Fruit fly (Drosophila melanogaster): ENCODE data around the gene ATPsynbetaL.

Gene ATPsynbetaL

DNA sequence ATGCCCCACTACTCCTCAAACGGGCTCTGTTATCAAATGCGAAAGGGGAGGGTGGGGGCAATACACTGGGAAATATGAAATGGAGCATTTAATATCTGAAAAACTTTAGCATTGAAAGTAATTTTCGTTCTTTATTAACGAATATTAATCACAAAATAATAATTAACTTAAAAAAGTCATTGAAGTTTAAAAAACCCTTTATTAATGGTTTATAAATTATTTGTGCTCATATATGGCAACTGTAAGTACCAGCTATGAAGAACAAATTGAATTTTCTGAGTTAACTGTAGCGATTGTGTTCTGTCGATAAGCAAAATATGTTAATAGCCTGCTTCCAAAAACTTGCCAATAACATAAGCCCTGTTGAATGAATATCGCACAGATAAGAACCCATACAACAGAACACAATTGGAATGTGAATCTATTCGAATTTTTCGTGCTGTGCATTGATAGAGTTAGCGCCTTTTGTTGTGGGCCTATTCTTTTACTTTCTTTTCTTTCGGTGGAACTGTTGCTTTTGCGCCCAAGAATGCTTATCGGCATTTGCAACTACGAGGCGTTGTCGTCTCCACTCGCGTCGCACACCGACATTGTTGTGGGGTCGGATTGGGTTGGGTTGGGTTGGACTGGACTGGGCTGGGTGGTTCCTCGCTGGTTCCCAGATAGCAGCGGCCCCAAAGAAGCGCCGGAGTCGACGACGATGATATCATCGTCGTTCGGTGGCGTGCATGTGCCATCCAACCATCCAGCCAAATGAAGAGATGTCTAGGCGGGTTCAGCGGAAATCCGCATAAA is 36.6 kb upstream of the ATPsynbetaL start:
- TF ChIP-seq insv (optimal IDR thresholded peaks at IDR 0.05) (no peak), Myc (optimal IDR thresholded peaks at IDR 0.05) (no peak), psq (optimal IDR thresholded peaks at IDR 0.05) (no peak), Sin3A (optimal IDR thresholded peaks at IDR 0.05) (no peak), h (optimal IDR thresholded peaks at IDR 0.05) (no peak), ttk (optimal IDR thresholded peaks at IDR 0.05) (no peak)

dm6 chr3L:16082251-16082650 is 15.4 kb upstream of the ATPsynbetaL start, which contains the start of gene CG33258:
Gene CG33258 (plus strand): TSS chr3L:16082551.
- TF ChIP-seq Myc (optimal IDR thresholded peaks at IDR 0.05) (no peak), h (optimal IDR thresholded peaks at IDR 0.05) (no peak), ttk (optimal IDR thresholded peaks at IDR 0.05) (no peak)

- TF ChIP-seq insv (optimal IDR thresholded peaks at IDR 0.05): no peak
- TF ChIP-seq psq (optimal IDR thresholded peaks at IDR 0.05): no peak
- TF ChIP-seq Myc (optimal IDR thresholded peaks at IDR 0.05): no peak
- TF ChIP-seq Sin3A (optimal IDR thresholded peaks at IDR 0.05): no peak
- no peak for TF ChIP-seq h (optimal IDR thresholded peaks at IDR 0.05)
- no peak for TF ChIP-seq ttk (optimal IDR thresholded peaks at IDR 0.05)
Observed at dm6 chr3L:16083693-16084092, 13.9 kb upstream of the ATPsynbetaL start, which contains the start of gene CG13075. Gene CG13075 (plus strand): TSS chr3L:16083993.

DNA sequence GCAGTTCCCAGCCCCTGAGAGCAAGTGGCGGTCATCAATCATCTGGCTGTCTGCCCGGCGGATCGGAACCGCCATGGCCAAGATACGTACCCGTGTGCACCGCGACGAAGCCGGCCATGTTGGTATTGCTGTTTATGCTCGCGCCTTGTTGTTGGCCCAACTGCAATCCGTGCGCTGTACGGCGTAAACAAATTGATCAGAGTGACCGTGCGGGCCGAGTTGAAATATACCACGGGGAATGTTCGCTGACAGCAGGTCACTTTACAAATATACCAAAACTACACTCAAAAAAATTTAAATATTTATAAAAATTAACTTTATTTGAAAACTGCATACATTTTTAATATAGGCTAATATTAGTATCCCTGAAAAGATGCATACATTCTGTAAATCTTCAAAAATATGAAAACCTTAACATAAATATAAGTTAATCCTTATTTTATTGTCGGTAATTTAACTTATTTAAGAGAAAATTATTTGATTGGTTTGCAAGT is 10.3 kb upstream of the ATPsynbetaL start, which contains the start of gene Tasp1:
Gene Tasp1 (minus strand): TSS at position 203 of the 494 bp plus-strand sequence.
- TF ChIP-seq Myc (optimal IDR thresholded peaks at IDR 0.05) (no peak), h (optimal IDR thresholded peaks at IDR 0.05) (no peak), psq (optimal IDR thresholded peaks at IDR 0.05) (no peak), insv (optimal IDR thresholded peaks at IDR 0.05) (no peak), ttk (optimal IDR thresholded peaks at IDR 0.05) (no peak), Sin3A (optimal IDR thresholded peaks at IDR 0.05) (no peak)

DNA sequence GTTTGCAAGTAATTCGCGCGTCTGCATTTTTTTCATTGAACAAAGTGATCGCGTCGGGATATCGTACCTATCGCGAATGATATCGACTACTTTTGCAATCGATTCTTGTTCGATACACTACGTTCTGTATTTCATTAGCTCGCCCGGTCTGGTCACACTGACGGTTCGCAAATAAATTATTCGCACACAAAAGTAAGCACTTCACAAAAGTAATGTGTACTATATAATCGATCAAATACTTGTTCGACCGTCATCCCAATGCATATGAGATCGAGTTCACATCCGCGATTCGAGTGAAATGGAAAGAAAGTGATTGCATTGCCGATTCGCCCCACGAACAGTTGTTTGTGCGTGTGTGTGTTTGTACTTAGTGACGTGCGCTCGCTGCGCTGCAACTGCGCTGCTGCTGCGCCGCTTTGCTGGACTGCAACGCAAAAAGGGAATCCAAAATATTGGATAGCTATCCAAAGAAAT is 7.3 kb upstream of the ATPsynbetaL start, which contains the start of the genes CG5235 and ClC-c:
Gene CG5235 (minus strand): TSS at position 63 of the 474 bp plus-strand sequence.
Gene ClC-c (plus strand): TSS at position 125 of the 474 bp plus-strand sequence.
- TF ChIP-seq h (optimal IDR thresholded peaks at IDR 0.05): no peak
- no peak for TF ChIP-seq Myc (optimal IDR thresholded peaks at IDR 0.05)
- TF ChIP-seq insv (optimal IDR thresholded peaks at IDR 0.05): no peak
- TF ChIP-seq ttk (optimal IDR thresholded peaks at IDR 0.05): no peak

DNA sequence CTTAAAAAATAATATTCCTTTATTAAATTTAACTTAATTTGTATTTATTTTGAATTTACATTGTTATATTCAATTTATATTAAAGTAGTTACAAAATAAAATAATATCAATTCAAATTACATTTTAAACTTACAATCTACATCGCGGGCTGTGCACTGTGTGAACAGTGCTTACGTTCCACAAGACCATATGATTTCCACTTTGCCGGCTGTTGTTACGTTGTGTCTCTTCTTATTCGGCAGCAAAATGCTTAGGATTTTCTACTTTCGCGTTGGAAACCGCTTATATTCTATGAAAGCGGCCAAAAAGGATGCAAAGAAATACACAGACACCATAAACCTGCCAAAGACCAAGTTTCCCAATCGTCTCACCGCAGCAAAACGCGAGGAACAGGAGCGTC is 2.4 kb downstream of the ATPsynbetaL start, which contains the start of gene IleRS-m:
Gene IleRS-m (plus strand): TSS at position 222 of the 400 bp plus-strand sequence.
- no peak for TF ChIP-seq h (optimal IDR thresholded peaks at IDR 0.05)
- no peak for TF ChIP-seq Myc (optimal IDR thresholded peaks at IDR 0.05)
- TF ChIP-seq ttk (optimal IDR thresholded peaks at IDR 0.05): no peak
- TF ChIP-seq Sin3A (optimal IDR thresholded peaks at IDR 0.05): no peak
- no peak for TF ChIP-seq psq (optimal IDR thresholded peaks at IDR 0.05)
- no peak for TF ChIP-seq insv (optimal IDR thresholded peaks at IDR 0.05)

- TF ChIP-seq psq (optimal IDR thresholded peaks at IDR 0.05) (no peak), insv (optimal IDR thresholded peaks at IDR 0.05) (no peak), ttk (optimal IDR thresholded peaks at IDR 0.05) (no peak), h (optimal IDR thresholded peaks at IDR 0.05) (no peak), Myc (optimal IDR thresholded peaks at IDR 0.05) (no peak), Sin3A (optimal IDR thresholded peaks at IDR 0.05) (no peak)
Observed at dm6 chr3L:16105528-16105927, 7.9 kb downstream of the ATPsynbetaL start, which contains the start of the genes IntS9 and CG43295. Gene IntS9 (minus strand): TSS chr3L:16105627. Gene CG43295 (plus strand): TSS chr3L:16105852.

dm6 chr3L:16112069-16112820 is 14.6 kb downstream of the ATPsynbetaL start, which contains the start of gene Zn72D:
Gene Zn72D (minus strand): TSS chr3L:16112626.
- no peak for TF ChIP-seq insv (optimal IDR thresholded peaks at IDR 0.05)
- TF ChIP-seq Myc (optimal IDR thresholded peaks at IDR 0.05): no peak
- TF ChIP-seq ttk (optimal IDR thresholded peaks at IDR 0.05): no peak
- no peak for TF ChIP-seq h (optimal IDR thresholded peaks at IDR 0.05)
- no peak for TF ChIP-seq Sin3A (optimal IDR thresholded peaks at IDR 0.05)

dm6 chr3L:16113003-16113606 is 15.5 kb downstream of the ATPsynbetaL start, which contains the start of gene Taf4:
Gene Taf4 (plus strand): TSS chr3L:16113212.
- TF ChIP-seq psq (optimal IDR thresholded peaks at IDR 0.05) (no peak), h (optimal IDR thresholded peaks at IDR 0.05) (no peak)

dm6 chr3L:16113607-16114337 is 16.1 kb downstream of the ATPsynbetaL start:
- TF ChIP-seq psq (optimal IDR thresholded peaks at IDR 0.05) (no peak), Myc (optimal IDR thresholded peaks at IDR 0.05) (no peak), Sin3A (optimal IDR thresholded peaks at IDR 0.05) (no peak)

dm6 chr3L:16121791-16122190 is 24.2 kb downstream of the ATPsynbetaL start, which contains the start of gene Strump:
Gene Strump (plus strand): TSS chr3L:16122002.
- no peak for TF ChIP-seq psq (optimal IDR thresholded peaks at IDR 0.05)
- TF ChIP-seq Myc (optimal IDR thresholded peaks at IDR 0.05): no peak
- TF ChIP-seq Sin3A (optimal IDR thresholded peaks at IDR 0.05): no peak
- TF ChIP-seq insv (optimal IDR thresholded peaks at IDR 0.05): no peak
- no peak for TF ChIP-seq ttk (optimal IDR thresholded peaks at IDR 0.05)
- TF ChIP-seq h (optimal IDR thresholded peaks at IDR 0.05): no peak
